Worm (Caenorhabditis elegans): ENCODE data around the gene ZK899.1.

DNA sequence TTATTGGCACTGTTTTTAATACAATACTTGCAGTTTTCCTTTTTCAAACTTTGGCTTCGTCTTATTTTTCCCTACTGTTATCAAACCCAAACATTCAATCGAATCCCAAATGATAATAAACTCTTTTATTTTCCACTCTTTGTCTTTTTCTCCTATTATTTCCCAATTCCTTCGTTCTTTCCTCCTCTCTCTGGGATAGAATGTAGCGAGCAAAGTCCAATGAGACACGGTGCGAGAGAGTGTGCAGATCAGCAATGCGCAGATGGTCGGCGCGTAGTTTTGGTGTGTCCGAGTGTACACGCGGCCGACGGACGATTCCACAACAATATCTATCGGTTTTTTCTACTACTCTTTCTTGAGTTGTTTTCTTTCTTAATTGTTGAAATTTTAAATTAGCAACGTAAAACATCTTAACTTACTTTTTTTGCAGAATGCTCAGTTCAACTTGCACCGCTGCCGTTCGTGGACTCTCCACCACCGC lies 15.4 kb upstream of the ZK899.1 start, which contains the start of gene B0272.3:
- TF ChIP-seq unc-55 (GFP tag; optimal IDR thresholded peaks at IDR 0.05) (no peak), nhr-11 (tag; optimal IDR thresholded peaks at IDR 0.05) (no peak), ahr-1 (tag; optimal IDR thresholded peaks at IDR 0.05) (no peak), pag-3 (tag; optimal IDR thresholded peaks at IDR 0.05; ENCODE audit: borderline replicate concordance) (no peak), tbx-2 (tag; optimal IDR thresholded peaks at IDR 0.05) (no peak), ttx-3 (tag; optimal IDR thresholded peaks at IDR 0.05) (no peak), nfya-1 (tag; optimal IDR thresholded peaks at IDR 0.05) (no peak), syd-9 (tag; optimal IDR thresholded peaks at IDR 0.05) (no peak), ama-1 (optimal IDR thresholded peaks at IDR 0.05) (no peak), elt-2 (tag; optimal IDR thresholded peaks at IDR 0.05) (peak; percentile 37), pqm-1 (tag; optimal IDR thresholded peaks at IDR 0.05) (no peak), madf-2 (tag; optimal IDR thresholded peaks at IDR 0.05) (no peak), fkh-10 (GFP tag; optimal IDR thresholded peaks at IDR 0.05) (no peak)
